Worm (Caenorhabditis elegans) whole organism, young adult: Measurements from ENCODE around the gene F53H4.2.
A peak's percentile ranks its signal among the peaks of the same experiment; 100 is the strongest.

ENCODE experiments used
- K12H6.12 ChIP-seq: fragments of 200-800 bp; sonication (Bioruptor generic); optimal IDR thresholded peaks from 2 replicates; lab custom pipeline; 2018; ENCODE audit warnings: mild to moderate bottlenecking, missing genetic modification characterization, missing compliant biosample characterization
- athp-1 ChIP-seq: sonication (generic microtip); optimal IDR thresholded peaks from 2 replicates; lab custom pipeline; 2017; ENCODE audit warnings: mild to moderate bottlenecking, missing genetic modification characterization, missing compliant biosample characterization
- lin-35 ChIP-seq, 3 experiments: fragments of 150-350 bp in 2 of 3; sonication (generic microtip) in 1 of 3; optimal IDR thresholded peaks; 2 replicates each; lab custom pipeline; 2014 to 2018; ENCODE audit warnings: missing biosample characterization in 3 of 3, missing genetic modification characterization in 3 of 3, missing genetic modification reagents in 3 of 3
- nfya-1 ChIP-seq: sonication (generic microtip); optimal IDR thresholded peaks from 2 replicates; lab custom pipeline; 2017; ENCODE audit warnings: antibody characterized with exemption, missing compliant biosample characterization, missing genetic modification characterization, borderline replicate concordance; ENCODE audit not compliant: insufficient read depth
- nhr-120 ChIP-seq: fragments of 200-800 bp; sonication (Bioruptor generic); IDR thresholded peaks from 2 replicates; pipeline ENCODE4 v1.3.6; 2022; ENCODE audit warnings: missing genetic modification characterization, missing compliant biosample characterization
- somi-1 ChIP-seq: fragments of 200-800 bp; sonication (Bioruptor generic); optimal IDR thresholded peaks from 2 replicates; lab custom pipeline; 2018; ENCODE audit warnings: mild to moderate bottlenecking, missing genetic modification characterization, missing compliant biosample characterization
- unc-62 ChIP-seq: fragments of 150-350 bp; optimal IDR thresholded peaks from 2 replicates; lab custom pipeline; 2014; ENCODE audit warnings: missing biosample characterization, missing genetic modification reagents, missing genetic modification characterization
- zim-3 ChIP-seq: sonication (generic microtip); optimal IDR thresholded peaks from 2 replicates; lab custom pipeline; 2017; ENCODE audit warnings: mild to moderate bottlenecking, missing genetic modification characterization, moderate library complexity, missing compliant biosample characterization

DNA sequence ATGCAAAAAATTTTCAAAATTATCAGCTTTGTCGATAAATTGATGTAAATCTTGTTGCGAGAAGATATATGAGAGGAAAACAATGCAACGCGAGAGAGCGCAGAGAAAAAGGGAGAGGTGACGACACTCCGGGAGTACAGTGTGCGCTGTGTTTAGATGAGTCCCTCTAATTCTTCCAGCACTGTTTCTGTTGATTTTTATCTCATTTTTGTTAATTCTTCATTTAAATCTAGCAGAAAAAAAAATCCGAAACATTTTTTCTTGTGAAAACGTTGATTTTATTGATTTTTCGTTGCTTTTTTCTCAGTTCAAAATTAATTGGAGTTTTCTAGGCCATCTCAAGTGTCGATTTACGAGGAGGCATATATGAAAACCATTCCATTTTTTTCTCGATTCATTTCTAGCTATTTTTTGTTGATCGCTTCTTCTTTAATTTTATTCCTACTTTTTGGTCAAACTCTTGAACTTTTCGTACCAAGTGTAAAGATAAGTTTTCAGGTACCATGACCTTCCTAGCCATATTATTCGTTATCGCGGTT is 7.5 kb upstream of the F53H4.2 start, which contains the start of gene acl-1:
- TF ChIP-seq zim-3 (tag; lab: Kevin White, UChicago): no peak
- TF ChIP-seq athp-1 (tag; lab: Kevin White, UChicago): no peak
- TF ChIP-seq K12H6.12: peak; percentile 82
- TF ChIP-seq lin-35 (GFP tag; optimal IDR thresholded peaks at IDR 0.05; lab: Kevin White, UChicago): peak in 1 of 3 experiments; percentile 39
- no peak for TF ChIP-seq nhr-120
- TF ChIP-seq unc-62 (GFP tag; lab: Kevin White, UChicago): no peak
- TF ChIP-seq somi-1: peak; percentile 37
- no peak for TF ChIP-seq nfya-1 (tag; lab: Kevin White, UChicago)
